Fruit fly (Drosophila melanogaster): Measurements from ENCODE around the gene CG7706.

DNA sequence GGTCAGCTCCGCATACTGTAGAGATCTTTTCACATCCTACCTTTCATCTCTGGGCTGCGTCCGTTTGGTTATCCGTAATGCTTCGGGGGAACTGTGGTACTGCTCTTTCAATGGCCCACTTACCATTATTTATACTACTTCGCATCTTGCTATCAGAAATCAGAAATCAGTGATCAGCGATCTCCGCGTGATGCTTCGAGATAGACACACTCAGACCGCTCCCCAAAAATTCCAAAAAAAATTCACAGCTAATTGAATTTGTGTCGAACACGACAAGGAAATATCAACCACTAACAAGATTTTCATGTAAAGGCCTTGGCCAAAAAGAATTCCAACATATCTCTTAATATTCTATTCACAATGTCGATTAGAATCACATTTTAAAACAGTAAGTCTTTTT is 50.8 kb downstream of the CG7706 start, which contains the start of gene CG7715:
- TF ChIP-seq CG3032 (tag; optimal IDR thresholded peaks at IDR 0.05) (no peak), acj6 (GFP tag; optimal IDR thresholded peaks at IDR 0.05) (no peak), cyc (GFP tag; optimal IDR thresholded peaks at IDR 0.05) (no peak), Eip78C (GFP tag) (no peak), esn (GFP tag; optimal IDR thresholded peaks at IDR 0.05) (no peak), ss (GFP tag; optimal IDR thresholded peaks at IDR 0.05) (no peak), Eip75B (GFP tag; optimal IDR thresholded peaks at IDR 0.05) (no peak), fd85E (GFP tag; optimal IDR thresholded peaks at IDR 0.05) (no peak), Eip93F (GFP tag; optimal IDR thresholded peaks at IDR 0.05) (no peak)
